Fruit fly (Drosophila melanogaster): ENCODE results near the gene SkpA.

Gene SkpA

DNA sequence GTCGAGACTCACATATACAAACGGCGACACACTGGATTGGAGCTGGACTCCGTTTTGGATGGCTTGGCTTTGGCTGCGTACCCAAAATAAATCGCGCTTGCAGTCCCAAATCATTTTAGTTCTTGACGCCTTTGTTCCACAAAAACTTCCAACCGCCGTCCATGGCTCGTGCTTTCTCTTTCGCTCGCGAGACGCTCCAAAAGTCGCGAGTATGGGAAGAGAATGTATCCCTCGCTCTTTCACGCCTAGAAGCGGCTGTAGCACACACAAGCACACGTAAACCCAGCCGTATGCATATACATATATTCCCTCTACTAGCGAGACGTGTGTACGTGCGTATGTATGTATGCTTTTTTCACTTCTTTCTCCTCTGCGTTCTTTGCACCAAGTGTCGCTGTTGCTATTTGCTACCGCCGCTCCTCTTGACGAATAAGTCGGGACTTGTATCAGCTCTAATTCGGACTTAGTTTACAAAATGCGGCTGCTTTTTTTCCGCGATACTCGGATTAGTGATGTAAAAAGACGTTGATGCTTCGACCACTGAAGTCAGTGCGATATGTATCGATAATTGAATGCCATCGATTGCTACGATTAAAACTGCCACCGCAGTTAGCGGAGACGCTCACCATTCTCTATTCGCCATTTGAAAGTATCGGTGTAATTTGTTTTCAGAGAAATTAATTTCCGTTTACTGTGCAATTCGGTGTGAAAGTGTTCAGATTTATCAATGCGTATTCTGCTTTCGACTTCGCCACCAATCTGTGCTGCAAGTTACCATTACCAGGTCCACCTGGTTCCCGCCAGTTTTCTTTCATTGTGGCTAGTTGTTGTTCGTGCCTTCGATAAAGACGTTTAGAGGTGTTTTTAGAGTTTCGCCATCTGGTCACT, at the start of gene SkpA, which contains the start of gene Hmt4-20:
SkpA (plus strand) TSS at position 623 of the 888 bp plus-strand sequence.
Hmt4-20 (minus strand) TSS at position 542 of the 888 bp plus-strand sequence.
- TF ChIP-seq CG8478 (optimal IDR thresholded peaks at IDR 0.05) (peak; percentile 44), psq (optimal IDR thresholded peaks at IDR 0.05) (no peak)

DNA sequence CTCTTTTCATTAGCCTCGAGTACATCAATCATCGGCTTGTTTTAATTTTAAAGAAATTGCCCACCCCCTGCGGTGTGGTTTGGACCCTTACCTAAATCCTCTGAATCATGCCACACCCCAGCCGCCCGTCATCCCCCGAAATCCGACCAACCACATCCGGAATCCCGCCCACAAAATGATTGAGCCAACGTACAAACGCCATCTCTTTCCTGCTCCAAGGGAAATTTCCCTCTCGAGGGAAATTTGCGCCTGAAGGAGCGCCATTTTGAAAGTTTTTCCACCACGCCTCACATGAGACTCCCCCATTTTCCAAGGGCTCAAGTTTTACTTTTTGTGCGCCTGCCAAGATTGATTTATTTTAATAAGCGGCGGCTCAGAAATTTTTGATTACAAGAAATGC, 45.9 kb upstream of the SkpA start:
- no peak for TF ChIP-seq EcR (GFP tag; optimal IDR thresholded peaks at IDR 0.05)
- no peak for TF ChIP-seq usp (GFP tag; optimal IDR thresholded peaks at IDR 0.05)
- no peak for TF ChIP-seq Dll (optimal IDR thresholded peaks at IDR 0.05)
- TF ChIP-seq CG8478 (optimal IDR thresholded peaks at IDR 0.05) = no peak
- TF ChIP-seq psq (optimal IDR thresholded peaks at IDR 0.05) = no peak
- no peak for TF ChIP-seq pan (optimal IDR thresholded peaks at IDR 0.05)

DNA sequence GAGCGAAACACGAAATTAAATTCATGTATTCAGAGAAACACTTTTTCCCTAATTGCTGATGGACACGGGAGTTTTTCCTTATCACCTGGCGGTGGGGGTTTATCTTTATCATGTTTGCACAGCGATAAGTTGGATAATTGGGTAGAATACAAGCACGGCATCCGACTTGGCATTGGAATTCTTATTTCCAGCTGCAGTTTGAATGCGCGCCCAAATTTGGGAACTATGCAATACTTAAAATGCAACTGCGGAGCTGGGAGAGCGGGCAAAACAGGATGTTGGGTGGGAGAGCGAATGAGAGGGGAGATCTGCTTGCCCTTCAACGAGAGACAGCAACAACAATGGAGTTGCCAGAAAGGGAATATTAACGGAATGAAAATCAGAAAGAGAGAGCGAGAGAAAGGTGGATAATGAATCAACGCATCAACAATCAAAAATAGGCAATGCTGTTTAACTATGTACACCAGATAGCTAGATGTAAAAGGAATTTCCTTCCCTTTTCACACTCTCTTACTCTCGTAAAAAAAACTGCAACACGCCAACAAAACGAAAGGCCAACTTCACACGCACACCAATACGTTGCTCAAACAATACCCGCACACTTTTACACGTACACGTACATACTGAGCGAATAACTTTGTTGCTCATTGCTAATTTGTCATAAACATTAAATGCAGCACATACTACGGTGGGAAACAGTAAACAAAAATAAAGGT, 39.0 kb upstream of the SkpA start:
- TF ChIP-seq psq (optimal IDR thresholded peaks at IDR 0.05) (no peak), CG8478 (optimal IDR thresholded peaks at IDR 0.05) (no peak), usp (GFP tag; optimal IDR thresholded peaks at IDR 0.05) (no peak), pan (optimal IDR thresholded peaks at IDR 0.05) (no peak), Dll (optimal IDR thresholded peaks at IDR 0.05) (no peak), EcR (GFP tag; optimal IDR thresholded peaks at IDR 0.05) (no peak)

DNA sequence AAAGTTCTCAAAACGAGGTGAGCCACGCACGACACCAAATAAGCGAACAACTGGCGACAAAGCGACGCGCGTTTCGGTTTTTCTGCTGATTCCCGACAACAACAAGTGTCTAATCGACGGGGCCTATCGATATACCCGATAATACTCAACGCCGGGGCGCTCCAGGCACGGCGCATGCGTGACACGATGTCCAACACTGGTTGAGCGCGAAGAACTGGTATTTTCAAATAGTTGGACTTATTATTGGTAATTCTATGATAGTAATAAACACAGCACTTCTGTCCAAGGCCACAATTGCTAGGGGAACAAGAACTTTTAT, 38.5 kb upstream of the SkpA start:
- TF ChIP-seq pan (optimal IDR thresholded peaks at IDR 0.05) = no peak
- TF ChIP-seq Dll (optimal IDR thresholded peaks at IDR 0.05) = no peak

DNA sequence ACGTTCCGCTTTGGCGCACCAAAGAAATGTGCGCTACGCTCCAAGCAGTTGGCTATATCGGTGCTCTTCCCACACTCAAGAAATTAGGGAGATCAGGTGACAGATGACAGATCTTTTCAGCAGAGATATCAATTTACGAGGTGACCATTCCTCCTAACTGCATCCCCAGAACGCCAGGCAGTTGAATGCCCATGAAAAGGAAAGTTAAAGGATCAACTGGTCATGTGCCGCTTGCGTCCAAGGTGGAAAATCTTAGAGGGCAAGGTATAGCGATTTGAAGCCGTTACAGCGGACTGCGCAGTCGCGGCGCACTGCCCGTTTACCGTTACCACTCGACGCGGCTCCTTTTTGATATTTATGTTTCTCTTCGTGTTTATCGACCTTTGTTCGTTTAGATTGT, 37.3 kb upstream of the SkpA start:
- no peak for TF ChIP-seq CG8478 (optimal IDR thresholded peaks at IDR 0.05)
- no peak for TF ChIP-seq EcR (GFP tag; optimal IDR thresholded peaks at IDR 0.05)
- TF ChIP-seq pan (optimal IDR thresholded peaks at IDR 0.05) = no peak
- no peak for TF ChIP-seq usp (GFP tag; optimal IDR thresholded peaks at IDR 0.05)
- no peak for TF ChIP-seq Dll (optimal IDR thresholded peaks at IDR 0.05)
- TF ChIP-seq psq (optimal IDR thresholded peaks at IDR 0.05) = no peak

DNA sequence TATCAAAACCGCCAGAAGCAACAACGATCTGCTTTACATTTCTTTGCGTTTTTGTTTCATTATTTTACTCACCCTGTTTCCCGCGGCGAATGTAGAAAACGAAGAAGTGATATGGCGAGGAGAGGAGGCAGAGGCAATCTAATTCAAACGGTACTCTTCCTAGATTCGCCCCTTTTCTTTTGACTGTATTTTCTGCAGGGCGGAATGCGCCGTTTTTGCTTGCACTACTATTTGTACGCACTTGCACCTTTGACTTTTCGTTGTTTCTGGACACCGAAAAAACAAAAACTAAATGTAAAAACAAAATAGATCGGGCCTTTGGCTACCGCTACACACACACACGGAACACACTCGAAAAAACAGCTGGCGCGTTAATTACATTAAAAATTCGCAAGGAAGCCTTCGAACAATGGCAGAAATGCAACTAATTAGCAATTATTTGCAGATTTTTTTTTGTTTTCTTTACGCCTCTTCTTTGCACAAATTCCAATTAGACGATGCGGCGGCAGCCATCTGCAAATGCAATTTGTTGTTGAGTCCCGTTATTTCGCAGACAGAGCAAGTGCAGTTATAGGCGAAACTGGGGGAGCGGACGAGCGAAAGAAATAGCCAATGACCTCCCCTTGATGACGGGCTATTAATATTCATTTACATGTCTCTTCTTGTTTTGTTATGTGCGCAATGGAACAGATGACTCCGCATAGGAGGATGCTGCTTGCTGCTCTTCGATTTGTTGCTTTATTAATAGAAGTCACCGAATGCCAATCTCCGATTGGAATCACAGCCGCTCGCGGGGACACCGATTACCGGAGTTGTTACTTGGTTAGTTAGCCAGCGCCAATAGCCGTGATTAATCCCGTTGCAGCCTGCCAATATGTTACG, 36.5 kb upstream of the SkpA start:
- TF ChIP-seq EcR (GFP tag; optimal IDR thresholded peaks at IDR 0.05) (peak in 1 of 2 experiments; percentile 59), CG8478 (optimal IDR thresholded peaks at IDR 0.05) (no peak)

DNA sequence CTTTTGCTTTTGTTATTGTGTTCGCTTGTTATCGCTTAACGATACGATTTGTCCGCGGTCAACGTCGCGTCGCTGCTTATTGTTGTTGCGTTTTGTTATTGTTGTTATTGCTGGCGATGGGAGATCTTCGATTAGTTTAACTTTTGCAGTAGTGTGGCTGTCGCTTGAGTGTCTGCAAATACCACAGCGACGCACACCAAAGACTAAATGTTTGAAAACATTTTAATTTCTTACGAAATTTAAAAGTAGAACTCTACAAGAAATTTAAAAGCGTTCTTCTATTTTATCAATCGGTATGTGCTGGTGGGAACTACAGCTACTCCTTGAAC, 35.8 kb upstream of the SkpA start, which contains the start of gene spdi:
spdi (minus strand) TSS at position 94 of the 329 bp plus-strand sequence.
- TF ChIP-seq CG8478 (optimal IDR thresholded peaks at IDR 0.05) (no peak), EcR (GFP tag; optimal IDR thresholded peaks at IDR 0.05) (no peak), psq (optimal IDR thresholded peaks at IDR 0.05) (no peak), pan (optimal IDR thresholded peaks at IDR 0.05) (no peak), usp (GFP tag; optimal IDR thresholded peaks at IDR 0.05) (no peak), Dll (optimal IDR thresholded peaks at IDR 0.05) (no peak)

DNA sequence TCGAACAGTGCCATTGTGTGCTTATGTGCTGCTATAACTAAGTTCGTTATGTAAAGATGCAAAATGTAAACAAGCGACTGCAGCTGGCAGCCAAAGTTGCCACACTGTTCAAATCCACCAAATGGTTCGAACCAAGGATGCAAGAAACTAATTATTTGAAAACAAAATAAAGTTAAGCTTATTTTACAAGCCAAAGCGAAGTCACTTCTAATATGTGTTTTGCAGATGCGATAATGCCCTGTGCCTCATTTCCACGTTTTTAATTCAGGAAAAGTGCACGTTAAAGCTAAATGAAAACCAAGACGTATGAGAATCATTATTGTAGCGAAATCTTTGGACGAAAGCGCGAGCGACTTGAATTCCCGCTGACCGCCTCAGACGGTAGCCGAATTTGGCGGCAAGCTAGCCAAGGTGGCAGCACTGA, 34.8 kb upstream of the SkpA start, which contains the start of the genes CG13365 and Vsp37A:
CG13365 (minus strand) TSS at position 84 of the 424 bp plus-strand sequence.
Vsp37A (plus strand) TSS at position 399 of the 424 bp plus-strand sequence.
- TF ChIP-seq Dll (optimal IDR thresholded peaks at IDR 0.05) (no peak), CG8478 (optimal IDR thresholded peaks at IDR 0.05) (no peak), psq (optimal IDR thresholded peaks at IDR 0.05) (no peak), usp (GFP tag; optimal IDR thresholded peaks at IDR 0.05) (no peak), pan (optimal IDR thresholded peaks at IDR 0.05) (no peak), EcR (GFP tag; optimal IDR thresholded peaks at IDR 0.05) (no peak)

DNA sequence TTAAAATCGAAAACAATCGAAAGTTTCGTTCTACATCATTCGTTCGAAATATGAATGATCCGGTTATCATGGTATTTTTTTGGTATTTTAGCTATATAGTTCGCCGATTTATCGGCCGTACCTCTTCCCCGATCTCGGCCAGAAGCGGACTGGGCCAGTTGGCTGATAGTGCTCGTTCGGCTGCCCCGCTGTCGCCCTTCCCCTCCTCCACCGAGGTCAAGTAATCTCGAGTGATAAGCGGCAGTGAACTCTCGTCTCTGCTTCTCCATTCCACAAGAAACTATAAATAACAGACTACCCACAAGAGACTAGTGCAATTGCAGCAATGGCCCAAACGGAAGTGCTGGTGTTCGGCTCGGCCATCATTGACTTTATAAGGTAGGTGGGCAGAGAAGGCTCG, 32.6 kb upstream of the SkpA start, which contains the start of gene CG13369:
CG13369 (plus strand) TSS at position 112 of the 400 bp plus-strand sequence.
- TF ChIP-seq Dll (optimal IDR thresholded peaks at IDR 0.05) (no peak), pan (optimal IDR thresholded peaks at IDR 0.05) (no peak), CG8478 (optimal IDR thresholded peaks at IDR 0.05) (no peak), psq (optimal IDR thresholded peaks at IDR 0.05) (no peak), usp (GFP tag; optimal IDR thresholded peaks at IDR 0.05) (no peak), EcR (GFP tag; optimal IDR thresholded peaks at IDR 0.05) (no peak)

DNA sequence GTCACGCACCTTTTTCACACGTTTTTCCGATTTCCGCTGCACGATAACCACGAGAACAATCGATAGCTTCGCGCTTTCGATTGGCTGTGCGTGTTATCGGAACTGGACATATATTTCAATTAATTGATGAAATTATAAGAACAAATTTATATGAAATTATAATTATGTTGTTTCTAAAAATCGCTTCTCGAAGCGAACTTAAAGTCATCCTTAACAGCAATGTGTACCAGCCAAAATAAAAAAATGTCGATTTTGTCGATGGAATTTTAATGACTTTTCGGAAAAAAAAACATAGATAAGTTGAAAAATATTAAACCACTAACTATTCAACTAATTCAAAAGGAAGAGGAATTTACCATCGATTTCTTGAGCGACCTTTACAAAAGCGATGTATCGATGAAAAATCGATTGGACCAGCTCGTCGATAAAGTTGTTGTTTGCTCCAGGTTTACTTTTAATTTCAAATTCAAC, 30.7 kb upstream of the SkpA start, which contains the start of the genes CG13364 and Hinfp:
CG13364 (minus strand) TSS at position 47 of the 471 bp plus-strand sequence.
Hinfp (plus strand) TSS at position 386 of the 471 bp plus-strand sequence.
- TF ChIP-seq CG8478 (optimal IDR thresholded peaks at IDR 0.05) (no peak), EcR (GFP tag; optimal IDR thresholded peaks at IDR 0.05) (no peak), psq (optimal IDR thresholded peaks at IDR 0.05) (no peak), Dll (optimal IDR thresholded peaks at IDR 0.05) (no peak), usp (GFP tag; optimal IDR thresholded peaks at IDR 0.05) (no peak), pan (optimal IDR thresholded peaks at IDR 0.05) (no peak)

DNA sequence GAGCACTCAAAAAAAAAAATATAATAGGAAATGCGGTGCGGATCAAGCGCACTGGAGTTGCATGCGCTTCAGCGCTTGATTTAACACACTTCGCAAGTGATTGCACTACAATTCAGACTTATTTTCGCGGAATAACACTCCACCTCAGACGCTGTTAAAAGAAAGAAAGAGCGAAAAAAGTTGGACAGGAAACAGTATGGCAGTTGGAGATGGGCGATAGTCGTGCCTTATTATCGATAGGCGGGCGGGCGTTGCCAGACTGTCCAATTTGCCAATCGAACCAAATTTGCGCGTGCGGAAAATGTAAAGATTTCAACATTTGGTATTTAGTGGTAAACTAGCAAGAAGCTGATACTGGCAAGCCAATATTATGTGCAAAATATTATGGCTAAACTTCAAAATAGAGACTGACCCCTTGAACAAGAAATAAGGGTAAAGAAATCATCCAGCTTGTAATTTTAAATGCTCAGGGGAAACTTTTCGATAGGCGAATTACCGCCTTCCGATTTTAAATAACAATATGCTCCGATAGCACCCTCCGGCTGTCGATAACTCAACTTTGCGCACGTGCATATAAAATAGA, 26.6 kb upstream of the SkpA start, which contains the start of the genes RpL36 and Mybbp1A:
RpL36 (minus strand) TSS at position 245 of the 583 bp plus-strand sequence.
Mybbp1A (plus strand) TSS at position 535 of the 583 bp plus-strand sequence.
- TF ChIP-seq CG8478 (optimal IDR thresholded peaks at IDR 0.05) (no peak), pan (optimal IDR thresholded peaks at IDR 0.05) (no peak), psq (optimal IDR thresholded peaks at IDR 0.05) (no peak), EcR (GFP tag; optimal IDR thresholded peaks at IDR 0.05) (no peak)
